Fruit fly (Drosophila melanogaster) whole organism, embryonic: ENCODE results near the gene CG6296.

ENCODE experiments used
- B-H1 ChIP-seq: fragments of 200-800 bp; sonication (Bioruptor generic); IDR thresholded peaks from 3 replicates; pipeline ENCODE4 v1.3.6; 2022; ENCODE audit warnings: missing biosample characterization, missing genetic modification characterization
- CG12104 ChIP-seq: fragments of 200-800 bp; sonication (Bioruptor generic); optimal IDR thresholded peaks from 3 replicates; lab custom pipeline; 2016; ENCODE audit warnings: missing biosample characterization, missing genetic modification characterization
- CG12659 ChIP-seq: fragments of 200-800 bp; sonication (Bioruptor generic); optimal IDR thresholded peaks from 3 replicates; lab custom pipeline; 2017; ENCODE audit warnings: mild to moderate bottlenecking, missing biosample characterization, missing genetic modification reagents, missing genetic modification characterization
- CG13624 ChIP-seq: fragments of 200-800 bp; sonication (Bioruptor generic); optimal IDR thresholded peaks from 2 replicates; lab custom pipeline; 2016; ENCODE audit warnings: missing biosample characterization, missing genetic modification characterization
- CG13894 ChIP-seq: fragments of 200-800 bp; sonication (Bioruptor generic); optimal IDR thresholded peaks from 3 replicates; lab custom pipeline; 2018; ENCODE audit warnings: missing biosample characterization, mild to moderate bottlenecking, missing genetic modification characterization, moderate library complexity
- CG16863 ChIP-seq: fragments of 200-800 bp; sonication (Bioruptor generic); optimal IDR thresholded peaks from 3 replicates; lab custom pipeline; 2016; ENCODE audit warnings: missing biosample characterization, missing genetic modification characterization
- CG17361 ChIP-seq: fragments of 200-800 bp; sonication (Bioruptor generic); IDR thresholded peaks from 3 replicates; pipeline ENCODE4 v1.3.6; 2022; ENCODE audit warnings: missing biosample characterization, missing genetic modification characterization
- CG17912 ChIP-seq: fragments of 200-800 bp; sonication (Bioruptor generic); optimal IDR thresholded peaks from 2 replicates; lab custom pipeline; 2018; ENCODE audit warnings: missing biosample characterization, mild to moderate bottlenecking, missing genetic modification characterization
- CG1832 ChIP-seq: fragments of 200-800 bp; sonication (Bioruptor generic); optimal IDR thresholded peaks from 2 replicates; lab custom pipeline; 2017; ENCODE audit warnings: missing biosample characterization, mild to moderate bottlenecking, missing genetic modification characterization, inconsistent platforms
- CG18599 ChIP-seq: fragments of 200-800 bp; sonication (Bioruptor generic); optimal IDR thresholded peaks from 3 replicates; lab custom pipeline; 2017; ENCODE audit warnings: missing biosample characterization, missing genetic modification characterization, mild to moderate bottlenecking, moderate library complexity, missing genetic modification reagents
- CG2116 ChIP-seq: fragments of 200-800 bp; sonication (Bioruptor generic); optimal IDR thresholded peaks from 3 replicates; lab custom pipeline; 2018; ENCODE audit warnings: missing biosample characterization, mild to moderate bottlenecking, missing genetic modification characterization
- CG2120 ChIP-seq: fragments of 200-800 bp; sonication (Bioruptor generic); optimal IDR thresholded peaks from 3 replicates; lab custom pipeline; 2016; ENCODE audit warnings: missing biosample characterization, missing genetic modification characterization
- CG3163 ChIP-seq: fragments of 200-800 bp; sonication (Bioruptor generic); optimal IDR thresholded peaks from 3 replicates; lab custom pipeline; 2016; ENCODE audit warnings: missing biosample characterization, missing genetic modification characterization
- CG34376 ChIP-seq: fragments of 200-800 bp; sonication (Bioruptor generic); optimal IDR thresholded peaks from 2 replicates; lab custom pipeline; 2018; ENCODE audit warnings: missing biosample characterization, mild to moderate bottlenecking, missing genetic modification characterization
- CG34422 ChIP-seq: fragments of 200-800 bp; sonication (Bioruptor generic); IDR thresholded peaks from 3 replicates; pipeline ENCODE4 v1.3.6; 2022; ENCODE audit warnings: missing biosample characterization, missing genetic modification characterization
- CG43689 ChIP-seq: fragments of 200-800 bp; sonication (Bioruptor generic); IDR thresholded peaks from 2 replicates; pipeline ENCODE4 v1.3.6; 2022; ENCODE audit warnings: missing biosample characterization, missing genetic modification characterization
- CG6765 ChIP-seq: fragments of 200-800 bp; sonication (Bioruptor generic); optimal IDR thresholded peaks from 3 replicates; lab custom pipeline; 2017; ENCODE audit warnings: missing biosample characterization, mild to moderate bottlenecking, missing genetic modification characterization
- CG7963 ChIP-seq: fragments of 200-800 bp; sonication (Bioruptor generic); IDR thresholded peaks from 3 replicates; pipeline ENCODE4 v1.3.6; 2022; ENCODE audit warnings: missing biosample characterization, missing genetic modification characterization; ENCODE audit not compliant: partially characterized antibody
- CG9609 ChIP-seq: fragments of 200-800 bp; sonication (Bioruptor generic); optimal IDR thresholded peaks from 3 replicates; lab custom pipeline; 2016; ENCODE audit warnings: missing biosample characterization, missing genetic modification characterization
- Elba2 ChIP-seq: fragments of 200-800 bp; sonication (Bioruptor generic); optimal IDR thresholded peaks from 3 replicates; lab custom pipeline; 2016; ENCODE audit warnings: missing biosample characterization, missing genetic modification characterization
- Hr51 ChIP-seq, 2 experiments: fragments of 200-800 bp; sonication (Bioruptor generic); optimal IDR thresholded peaks; 2 replicates in 1 of 2; 3 replicates in 1 of 2; lab custom pipeline; 2016 to 2018; ENCODE audit warnings: missing biosample characterization in 2 of 2, missing genetic modification characterization in 2 of 2, mild to moderate bottlenecking in 1 of 2, moderate library complexity in 1 of 2
- Lpt ChIP-seq: fragments of >200 bp; optimal IDR thresholded peaks from 2 replicates; lab custom pipeline; 2018; ENCODE audit warnings: missing biosample characterization, missing genetic modification characterization
- MESR4 ChIP-seq: fragments of 200-800 bp; sonication (Bioruptor generic); optimal IDR thresholded peaks from 2 replicates; lab custom pipeline; 2018; ENCODE audit warnings: missing biosample characterization, mild to moderate bottlenecking, missing genetic modification characterization, moderate library complexity
- Mrtf ChIP-seq: fragments of 200-800 bp; sonication (Bioruptor generic); IDR thresholded peaks from 3 replicates; pipeline ENCODE4 v1.3.6; 2022; ENCODE audit warnings: missing biosample characterization, missing genetic modification characterization
- NC2α ChIP-seq: fragments of 200-800 bp; sonication (Bioruptor generic); optimal IDR thresholded peaks from 2 replicates; lab custom pipeline; 2016; ENCODE audit warnings: missing biosample characterization, missing genetic modification characterization
- Neu2 ChIP-seq: fragments of 200-800 bp; sonication (Bioruptor generic); optimal IDR thresholded peaks from 3 replicates; lab custom pipeline; 2016; ENCODE audit warnings: missing biosample characterization, missing genetic modification characterization, borderline replicate concordance
- Optix ChIP-seq: fragments of 200-800 bp; sonication (Bioruptor generic); IDR thresholded peaks from 3 replicates; pipeline ENCODE4 v1.3.6; 2022; ENCODE audit warnings: missing biosample characterization, missing genetic modification characterization
- Rfx ChIP-seq: fragments of 200-800 bp; sonication (Bioruptor generic); IDR thresholded peaks from 2 replicates; pipeline ENCODE4 v1.3.6; 2022; ENCODE audit warnings: missing biosample characterization, missing genetic modification characterization
- Rx ChIP-seq: fragments of 200-800 bp; sonication (Bioruptor generic); IDR thresholded peaks from 2 replicates; pipeline ENCODE4 v1.3.6; 2022; ENCODE audit warnings: missing biosample characterization, missing genetic modification characterization
- cg ChIP-seq: fragments of 200-800 bp; sonication (Bioruptor generic); optimal IDR thresholded peaks from 3 replicates; lab custom pipeline; 2019; ENCODE audit warnings: missing biosample characterization, mild to moderate bottlenecking, missing genetic modification characterization, moderate library complexity
- croc ChIP-seq: fragments of 200-800 bp; sonication (Bioruptor generic); conservative IDR thresholded peaks from 3 replicates; pipeline ENCODE4 v1.3.6; 2022; ENCODE audit warnings: missing biosample characterization, missing genetic modification characterization
- cwo ChIP-seq: fragments of 200-800 bp; sonication (Bioruptor generic); optimal IDR thresholded peaks from 3 replicates; lab custom pipeline; 2017; ENCODE audit warnings: missing biosample characterization, missing genetic modification characterization, mild to moderate bottlenecking, moderate library complexity, missing genetic modification reagents
- exex ChIP-seq: fragments of 200-800 bp; sonication (Bioruptor generic); optimal IDR thresholded peaks from 4 replicates; lab custom pipeline; 2018; ENCODE audit warnings: missing biosample characterization, mild to moderate bottlenecking, missing genetic modification characterization, moderate library complexity
- eyg ChIP-seq: fragments of 200-800 bp; sonication (Bioruptor generic); optimal IDR thresholded peaks from 3 replicates; lab custom pipeline; 2016; ENCODE audit warnings: missing biosample characterization, missing genetic modification characterization
- fru ChIP-seq: fragments of >200 bp; optimal IDR thresholded peaks from 2 replicates; lab custom pipeline; 2017
- ind ChIP-seq: fragments of 200-800 bp; sonication (Bioruptor generic); optimal IDR thresholded peaks from 3 replicates; lab custom pipeline; 2016; ENCODE audit warnings: missing biosample characterization, missing genetic modification characterization
- kni ChIP-seq: fragments of 200-800 bp; sonication (Bioruptor generic); optimal IDR thresholded peaks from 3 replicates; lab custom pipeline; 2017; ENCODE audit warnings: mild to moderate bottlenecking, missing biosample characterization, missing genetic modification reagents, missing genetic modification characterization
- lola ChIP-seq, 3 experiments: fragments of >200 bp in 2 of 3; fragments of 200-800 bp in 1 of 3; sonication (Bioruptor generic) in 1 of 3; optimal IDR thresholded peaks; 2 replicates each; lab custom pipeline; 2017 to 2019; ENCODE audit warnings: missing biosample characterization in 3 of 3, missing genetic modification characterization in 3 of 3, mild to moderate bottlenecking in 1 of 3, moderate library complexity in 1 of 3
- org-1 ChIP-seq: fragments of 200-800 bp; sonication (Bioruptor generic); optimal IDR thresholded peaks from 2 replicates; lab custom pipeline; 2017; ENCODE audit warnings: missing biosample characterization, missing genetic modification characterization
- sd ChIP-seq: fragments of 200-800 bp; sonication (Bioruptor generic); optimal IDR thresholded peaks from 3 replicates; lab custom pipeline; 2018; ENCODE audit warnings: missing biosample characterization, mild to moderate bottlenecking, missing genetic modification characterization, moderate library complexity
- sr ChIP-seq: fragments of 200-800 bp; sonication (Bioruptor generic); IDR thresholded peaks from 3 replicates; pipeline ENCODE4 v1.3.6; 2022; ENCODE audit warnings: missing biosample characterization, missing genetic modification characterization
- sug ChIP-seq: fragments of 200-800 bp; optimal IDR thresholded peaks from 2 replicates; lab custom pipeline; 2019; ENCODE audit warnings: missing biosample characterization, mild to moderate bottlenecking, missing genetic modification characterization, moderate library complexity
- tap ChIP-seq: fragments of 200-800 bp; optimal IDR thresholded peaks from 3 replicates; lab custom pipeline; 2019; ENCODE audit warnings: missing biosample characterization, mild to moderate bottlenecking, missing genetic modification characterization, moderate library complexity
- tin ChIP-seq: fragments of 200-800 bp; sonication (Bioruptor generic); optimal IDR thresholded peaks from 3 replicates; lab custom pipeline; 2016; ENCODE audit warnings: missing biosample characterization, missing genetic modification characterization
- z ChIP-seq: fragments of 200-800 bp; sonication (Bioruptor generic); IDR thresholded peaks from 3 replicates; pipeline ENCODE4 v1.3.6; 2022; ENCODE audit warnings: missing biosample characterization, missing genetic modification characterization

The CG6296 gene

dm6 chr3R:27026009-27026408, 20.7 kb upstream of the CG6296 start, which contains the start of gene CG6271:
Gene CG6271 (minus strand): TSS chr3R:27026109.
- TF ChIP-seq cwo (GFP tag; lab: Kevin White, UChicago), result no peak
- no peak for TF ChIP-seq Rx (GFP tag; lab: Robert Waterston, UW)
- TF ChIP-seq fru (lab: Kevin White, UChicago), result no peak
- TF ChIP-seq croc, result no peak
- TF ChIP-seq tap (tag; lab: Kevin White, UChicago), result no peak
- no peak for TF ChIP-seq CG12104 (GFP tag; lab: Kevin White, UChicago)

- TF ChIP-seq CG1832 (GFP tag; lab: Kevin White, UChicago) (no peak), CG2120 (GFP tag; lab: Kevin White, UChicago) (no peak), sug (tag; lab: Kevin White, UChicago) (peak; percentile 68), MESR4 (GFP tag; lab: Kevin White, UChicago) (no peak), Rfx (GFP tag; lab: Robert Waterston, UW) (no peak), NC2α (GFP tag; lab: Kevin White, UChicago) (no peak), z (GFP tag; lab: Robert Waterston, UW) (no peak)
These were observed 17.8 kb upstream of the CG6296 start, which contains the start of gene CG6277 for dm6 chr3R:27023117-27023516. Gene CG6277 (minus strand): TSS chr3R:27023217.

- TF ChIP-seq Elba2 (GFP tag; lab: Kevin White, UChicago) (no peak), sug (tag; lab: Kevin White, UChicago) (peak; percentile 28)
- TF ChIP-seq, all 482 proteins: peak for 1
These were observed 16.0 kb upstream of the CG6296 start, which contains the start of gene CG6283 for dm6 chr3R:27021278-27021677. Gene CG6283 (minus strand): TSS chr3R:27021378.

dm6 chr3R:27019701-27020172, 14.5 kb upstream of the CG6296 start, which contains the start of gene CG17191:
Gene CG17191 (minus strand): TSS chr3R:27019751.
- TF ChIP-seq Mrtf (GFP tag; lab: Robert Waterston, UW) (no peak), CG6765 (GFP tag; lab: Kevin White, UChicago) (no peak), CG2116 (no peak), CG43689 (no peak), CG12659 (GFP tag; lab: Kevin White, UChicago) (no peak), sug (tag; lab: Kevin White, UChicago) (peak; percentile 85), CG13624 (GFP tag; lab: Kevin White, UChicago) (no peak), org-1 (no peak), CG16863 (no peak), CG34376 (GFP tag; lab: Kevin White, UChicago) (peak; percentile 64), Hr51 (GFP tag; optimal IDR thresholded peaks at IDR 0.05; lab: Kevin White, UChicago) (no peak), sr (GFP tag; lab: Robert Waterston, UW) (no peak), CG9609 (GFP tag; lab: Kevin White, UChicago) (no peak), B-H1 (GFP tag; lab: Robert Waterston, UW) (no peak), CG17361 (no peak), ind (GFP tag; lab: Kevin White, UChicago) (no peak), eyg (no peak), CG7963 (GFP tag; lab: Robert Waterston, UW) (no peak), lola (GFP tag; optimal IDR thresholded peaks at IDR 0.05; lab: Kevin White, UChicago) (no peak), CG18599 (GFP tag; lab: Kevin White, UChicago) (peak; percentile 23), kni (no peak), CG3163 (GFP tag; lab: Kevin White, UChicago) (no peak), Neu2 (GFP tag; lab: Kevin White, UChicago) (no peak), CG34422 (GFP tag; lab: Robert Waterston, UW) (no peak), Optix (GFP tag; lab: Robert Waterston, UW) (no peak), tin (no peak), CG13894 (tag; lab: Kevin White, UChicago) (no peak), cwo (GFP tag; lab: Kevin White, UChicago) (no peak), cg (no peak), Lpt (GFP tag; lab: Kevin White, UChicago) (no peak), exex (peak; percentile 90), sd (tag; lab: Kevin White, UChicago) (peak; percentile 71), CG17912 (GFP tag; lab: Kevin White, UChicago) (no peak)
